Worm (Caenorhabditis elegans) whole organism, late embryonic: ENCODE data around the gene F01E11.18.

Experiments
- C38D4.7 ChIP-seq: fragments of 200-800 bp; sonication (Bioruptor generic); optimal IDR thresholded peaks from 2 replicates; lab custom pipeline; 2018; ENCODE audit warnings: mild to moderate bottlenecking, missing genetic modification characterization, moderate library complexity, missing compliant biosample characterization
- F13H6.1 ChIP-seq: sonication (generic microtip); optimal IDR thresholded peaks from 2 replicates; lab custom pipeline; 2016; ENCODE audit warnings: missing genetic modification characterization, missing compliant biosample characterization
- Y22D7AL.16 ChIP-seq: sonication (generic microtip); optimal IDR thresholded peaks from 2 replicates; lab custom pipeline; 2016; ENCODE audit warnings: missing genetic modification characterization, missing compliant biosample characterization
- ahr-1 ChIP-seq: sonication (generic microtip); optimal IDR thresholded peaks from 2 replicates; lab custom pipeline; 2016; ENCODE audit warnings: missing genetic modification characterization, missing compliant biosample characterization
- ceh-18 ChIP-seq: sonication (generic microtip); optimal IDR thresholded peaks from 2 replicates; lab custom pipeline; 2016; ENCODE audit warnings: missing genetic modification characterization, missing compliant biosample characterization
- ceh-19 ChIP-seq: fragments of 200-800 bp; sonication (Bioruptor generic); optimal IDR thresholded peaks from 2 replicates; lab custom pipeline; 2018; ENCODE audit warnings: mild to moderate bottlenecking, missing genetic modification characterization, missing compliant biosample characterization
- ceh-2 ChIP-seq: sonication (generic microtip); optimal IDR thresholded peaks from 2 replicates; lab custom pipeline; 2016; ENCODE audit warnings: missing genotype, missing genetic modification characterization, missing compliant biosample characterization
- ceh-24 ChIP-seq: sonication (generic microtip); optimal IDR thresholded peaks from 2 replicates; lab custom pipeline; 2016; ENCODE audit warnings: mild to moderate bottlenecking, missing genetic modification characterization, missing compliant biosample characterization
- ceh-31 ChIP-seq: sonication (generic microtip); optimal IDR thresholded peaks from 2 replicates; lab custom pipeline; 2016; ENCODE audit warnings: missing genetic modification characterization, missing compliant biosample characterization
- ceh-34 ChIP-seq: sonication (generic microtip); optimal IDR thresholded peaks from 2 replicates; lab custom pipeline; 2016; ENCODE audit warnings: mild to moderate bottlenecking, missing genetic modification characterization, missing compliant biosample characterization
- ceh-9 ChIP-seq: sonication (generic microtip); optimal IDR thresholded peaks from 2 replicates; lab custom pipeline; 2016; ENCODE audit warnings: mild to moderate bottlenecking, missing genetic modification characterization, inconsistent platforms, missing compliant biosample characterization
- dve-1 ChIP-seq: sonication (generic microtip); optimal IDR thresholded peaks from 2 replicates; lab custom pipeline; 2017; ENCODE audit warnings: antibody characterized with exemption, mild to moderate bottlenecking, missing genetic modification characterization, missing compliant biosample characterization
- elt-2 ChIP-seq: sonication (generic microtip); optimal IDR thresholded peaks from 2 replicates; lab custom pipeline; 2016; ENCODE audit warnings: missing genetic modification reagents, missing genetic modification characterization, missing compliant biosample characterization
- elt-4 ChIP-seq: sonication (generic microtip); optimal IDR thresholded peaks from 2 replicates; lab custom pipeline; 2016; ENCODE audit warnings: missing genetic modification characterization, missing compliant biosample characterization
- eyg-1 ChIP-seq: sonication (generic microtip); optimal IDR thresholded peaks from 2 replicates; lab custom pipeline; 2016; ENCODE audit warnings: missing genotype, missing genetic modification characterization, missing compliant biosample characterization
- fax-1 ChIP-seq: sonication (generic microtip); optimal IDR thresholded peaks from 2 replicates; lab custom pipeline; 2016; ENCODE audit warnings: missing genotype, missing genetic modification characterization, missing compliant biosample characterization
- fkh-10 ChIP-seq: fragments of 150-350 bp; optimal IDR thresholded peaks from 2 replicates; lab custom pipeline; 2014; ENCODE audit warnings: missing biosample characterization, missing genetic modification reagents, missing genetic modification characterization
- fkh-6 ChIP-seq: sonication (generic microtip); optimal IDR thresholded peaks from 2 replicates; lab custom pipeline; 2016; ENCODE audit warnings: missing genetic modification characterization, missing compliant biosample characterization
- gmeb-2 ChIP-seq: sonication (generic microtip); optimal IDR thresholded peaks from 2 replicates; lab custom pipeline; 2016; ENCODE audit warnings: missing genetic modification characterization, inconsistent platforms, missing compliant biosample characterization
- hlh-13 ChIP-seq: fragments of 200-800 bp; sonication (Bioruptor generic); optimal IDR thresholded peaks from 2 replicates; lab custom pipeline; 2018; ENCODE audit warnings: mild to moderate bottlenecking, missing genetic modification characterization, missing compliant biosample characterization
- hlh-15 ChIP-seq: sonication (generic microtip); optimal IDR thresholded peaks from 2 replicates; lab custom pipeline; 2016; ENCODE audit warnings: missing genetic modification characterization, missing compliant biosample characterization
- hlh-6 ChIP-seq: sonication (generic microtip); optimal IDR thresholded peaks from 2 replicates; lab custom pipeline; 2016; ENCODE audit warnings: missing genotype, missing genetic modification characterization, missing compliant biosample characterization
- lim-6 ChIP-seq: sonication (generic microtip); optimal IDR thresholded peaks from 2 replicates; lab custom pipeline; 2016; ENCODE audit warnings: missing genetic modification characterization, missing compliant biosample characterization
- madf-2 ChIP-seq: sonication (generic microtip); optimal IDR thresholded peaks from 2 replicates; lab custom pipeline; 2017; ENCODE audit warnings: missing genetic modification characterization, missing compliant biosample characterization
- nfya-1 ChIP-seq: sonication (generic microtip); optimal IDR thresholded peaks from 2 replicates; lab custom pipeline; 2017; ENCODE audit warnings: missing genetic modification characterization, mild to moderate bottlenecking, missing compliant biosample characterization, antibody characterized with exemption, moderate library complexity
- nhr-11 ChIP-seq: fragments of 150-350 bp; optimal IDR thresholded peaks from 2 replicates; lab custom pipeline; 2014; ENCODE audit warnings: missing biosample characterization, missing genetic modification characterization
- npax-4 ChIP-seq: sonication (generic microtip); optimal IDR thresholded peaks from 2 replicates; lab custom pipeline; 2016; ENCODE audit warnings: missing genetic modification characterization, missing compliant biosample characterization
- pag-3 ChIP-seq: sonication (generic microtip); optimal IDR thresholded peaks from 2 replicates; lab custom pipeline; 2016; ENCODE audit warnings: missing compliant biosample characterization, missing genetic modification characterization, borderline replicate concordance
- pha-2 ChIP-seq: sonication (generic microtip); optimal IDR thresholded peaks from 2 replicates; lab custom pipeline; 2017; ENCODE audit warnings: mild to moderate bottlenecking, missing genetic modification characterization, missing compliant biosample characterization
- pha-4 ChIP-seq: fragments of 150-350 bp; optimal IDR thresholded peaks from 2 replicates; lab custom pipeline; 2018; ENCODE audit warnings: missing biosample characterization, missing genetic modification reagents, missing genetic modification characterization
- ref-2 ChIP-seq: sonication (generic microtip); optimal IDR thresholded peaks from 2 replicates; lab custom pipeline; 2016; ENCODE audit warnings: missing genetic modification characterization, missing compliant biosample characterization
- sdc-2 ChIP-seq: sonication (generic microtip); optimal IDR thresholded peaks from 2 replicates; lab custom pipeline; 2016; ENCODE audit warnings: missing genotype, missing genetic modification characterization, missing compliant biosample characterization
- sox-4 ChIP-seq: sonication (generic microtip); optimal IDR thresholded peaks from 2 replicates; lab custom pipeline; 2017; ENCODE audit warnings: mild to moderate bottlenecking, missing genetic modification characterization, inconsistent platforms, missing compliant biosample characterization
- ttx-3 ChIP-seq: sonication (generic microtip); optimal IDR thresholded peaks from 2 replicates; lab custom pipeline; 2016; ENCODE audit warnings: missing genetic modification reagents, missing genetic modification characterization, missing compliant biosample characterization
- unc-3 ChIP-seq, 2 experiments: fragments of 200-800 bp in 1 of 2; sonication (Bioruptor generic) in 1 of 2; sonication (generic microtip) in 1 of 2; conservative IDR thresholded peaks in 1 of 2; optimal IDR thresholded peaks in 1 of 2; 2 replicates each; pipeline versions ENCODE4 v1.3.6 to Lab custom; 2016 to 2022; ENCODE audit warnings: missing compliant biosample characterization in 2 of 2, missing genetic modification characterization in 2 of 2, missing genetic modification reagents in 1 of 2
- unc-42 ChIP-seq: sonication (generic microtip); optimal IDR thresholded peaks from 2 replicates; lab custom pipeline; 2016; ENCODE audit warnings: missing genotype, missing genetic modification characterization, missing compliant biosample characterization
- unc-55 ChIP-seq: sonication (generic microtip); optimal IDR thresholded peaks from 2 replicates; lab custom pipeline; 2017; ENCODE audit warnings: missing biosample characterization, missing genetic modification reagents, missing genetic modification characterization

F01E11.18 gene

DNA sequence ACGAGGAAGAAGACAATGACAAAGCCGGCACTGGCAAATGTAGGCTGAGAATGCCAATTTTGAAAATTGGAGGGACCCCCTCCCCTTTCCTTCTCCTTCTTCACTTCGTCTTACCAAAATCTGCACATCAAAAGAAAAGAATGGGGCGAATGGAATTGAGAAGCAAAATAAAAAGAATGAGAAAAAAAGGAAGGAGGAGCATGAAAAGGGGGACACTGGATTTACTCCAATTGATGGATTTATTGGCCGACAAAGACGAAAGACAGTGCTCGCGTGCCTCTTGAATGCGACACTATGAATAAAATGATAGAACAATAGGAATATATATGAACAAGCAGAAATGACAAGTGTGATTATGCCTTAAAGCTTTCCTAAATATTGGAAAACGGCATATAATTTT lies 30.5 kb upstream of the F01E11.18 start:
- TF ChIP-seq C38D4.7 (GFP tag; lab: Kevin White, UChicago): no peak
- no peak for TF ChIP-seq gmeb-2 (tag; lab: Kevin White, UChicago)
- TF ChIP-seq dve-1 (tag; lab: Kevin White, UChicago): no peak
- no peak for TF ChIP-seq hlh-6 (tag; lab: Kevin White, UChicago)

DNA sequence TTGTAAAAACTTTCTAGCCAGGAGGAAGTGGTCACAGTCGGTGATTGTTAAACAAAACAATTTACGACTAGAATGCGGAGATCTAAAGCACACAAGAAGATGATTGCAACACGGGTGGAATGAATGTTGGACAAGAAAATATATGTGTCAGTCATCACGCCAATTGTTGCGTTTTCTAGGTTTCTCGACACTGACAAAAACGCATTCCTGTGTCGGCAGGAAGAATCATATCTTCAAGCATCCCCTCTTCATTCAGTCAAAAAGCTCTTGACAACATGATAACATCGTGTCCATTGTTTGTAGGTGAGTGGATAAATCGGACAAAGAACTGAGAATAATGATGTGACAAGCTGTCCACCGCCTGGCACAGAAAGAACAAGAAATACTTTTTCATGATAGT lies 29.9 kb upstream of the F01E11.18 start:
- TF ChIP-seq elt-4 (tag; lab: Kevin White, UChicago): no peak
- TF ChIP-seq Y22D7AL.16 (tag; lab: Kevin White, UChicago): no peak
- TF ChIP-seq nfya-1 (tag; lab: Kevin White, UChicago): no peak
- no peak for TF ChIP-seq sox-4 (tag; lab: Kevin White, UChicago)
- TF ChIP-seq eyg-1: no peak
- no peak for TF ChIP-seq C38D4.7 (GFP tag; lab: Kevin White, UChicago)
- TF ChIP-seq pha-4 (tag; lab: Kevin White, UChicago): no peak
- no peak for TF ChIP-seq nhr-11 (tag; lab: Kevin White, UChicago)
- no peak for TF ChIP-seq npax-4 (tag; lab: Kevin White, UChicago)
- TF ChIP-seq ceh-18 (tag; lab: Kevin White, UChicago): peak; percentile 36
- TF ChIP-seq ttx-3 (tag; lab: Kevin White, UChicago): no peak
- peak; percentile 83 for TF ChIP-seq unc-55 (GFP tag; lab: Kevin White, UChicago)
- no peak for TF ChIP-seq hlh-13
- no peak for TF ChIP-seq ceh-19 (GFP tag; lab: Kevin White, UChicago)
- no peak for TF ChIP-seq elt-2 (tag; lab: Kevin White, UChicago)

- TF ChIP-seq madf-2 (tag; lab: Kevin White, UChicago) (no peak), F13H6.1 (no peak), hlh-13 (no peak), ceh-9 (no peak), pag-3 (no peak), ceh-2 (tag; lab: Kevin White, UChicago) (no peak), npax-4 (tag; lab: Kevin White, UChicago) (no peak), sdc-2 (tag; lab: Kevin White, UChicago) (no peak), unc-3 (GFP tag; conservative IDR thresholded peaks at IDR 0.05; lab: Robert Waterston, UW) (no peak), unc-3 (tag; optimal IDR thresholded peaks at IDR 0.05; lab: Kevin White, UChicago) (no peak), ceh-31 (tag; lab: Kevin White, UChicago) (no peak), ahr-1 (tag; lab: Kevin White, UChicago) (no peak)
Observed at ce11 chrX:6962347-6962746, 27.1 kb upstream of the F01E11.18 start.

DNA sequence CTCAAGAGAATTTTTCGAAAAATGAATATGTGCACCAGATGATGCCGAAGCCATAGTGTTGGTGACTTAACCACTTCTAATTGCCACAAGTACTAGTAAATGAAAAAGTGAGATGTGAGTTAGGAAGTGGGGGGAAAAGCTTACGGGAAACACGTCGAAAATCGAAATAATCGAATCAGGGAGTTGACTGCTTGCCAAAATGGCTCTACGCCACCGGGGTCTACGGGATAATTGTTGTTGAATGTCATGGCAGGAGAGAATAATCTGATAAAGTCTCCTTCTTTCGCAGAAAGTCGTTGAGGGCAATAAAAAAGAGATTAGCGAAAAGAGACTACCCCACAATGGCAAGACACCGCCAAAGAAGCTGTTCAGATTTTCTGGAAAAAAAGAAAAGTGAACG lies 25.6 kb upstream of the F01E11.18 start:
- no peak for TF ChIP-seq fax-1 (tag; lab: Kevin White, UChicago)
- TF ChIP-seq unc-42 (tag; lab: Kevin White, UChicago): peak; percentile 81

DNA sequence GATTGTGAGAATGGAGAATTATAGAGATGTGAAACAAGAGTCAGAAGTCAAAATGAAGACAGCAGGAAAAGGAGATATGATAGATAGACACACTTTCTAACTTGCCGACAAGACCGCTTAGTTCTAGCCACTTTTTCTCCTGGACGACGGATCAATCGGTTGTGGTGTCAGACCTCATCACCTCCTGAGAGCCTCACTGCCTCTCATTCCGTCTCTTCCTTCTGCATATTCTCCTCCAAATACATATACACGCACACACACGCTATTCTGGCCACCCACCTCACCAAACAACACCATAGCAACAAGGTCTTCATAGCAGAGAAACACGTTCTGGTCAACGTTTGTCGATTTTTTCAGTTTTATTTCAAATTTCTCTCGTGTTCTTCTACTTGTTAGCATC lies 22.4 kb upstream of the F01E11.18 start, which contains the start of gene F01E11.3:
F01E11.3 (plus strand) TSS at position 301 of the 400 bp plus-strand sequence.
- TF ChIP-seq Y22D7AL.16 (tag; lab: Kevin White, UChicago) (no peak), pha-2 (no peak), fkh-10 (GFP tag; lab: Kevin White, UChicago) (no peak), hlh-15 (no peak), ref-2 (tag; lab: Kevin White, UChicago) (no peak), ceh-34 (no peak), ceh-24 (no peak), lim-6 (tag; lab: Kevin White, UChicago) (no peak), ceh-18 (tag; lab: Kevin White, UChicago) (no peak), fkh-6 (tag; lab: Kevin White, UChicago) (no peak)
